Fruit fly (Drosophila melanogaster): ENCODE results near the gene CG5783.

dm6 chr2L:18184648-18185243 lies 28.9 kb downstream of the CG5783 start, which contains the start of gene Ptp36E:
- no peak for TF ChIP-seq Sox102F (GFP tag; optimal IDR thresholded peaks at IDR 0.05)
- TF ChIP-seq CG34406 (GFP tag; optimal IDR thresholded peaks at IDR 0.05) = no peak
- TF ChIP-seq CG15336 (GFP tag; IDR thresholded peaks at IDR 0.05) = peak; percentile 84
- TF ChIP-seq Blimp-1 (GFP tag; optimal IDR thresholded peaks at IDR 0.05) = no peak
- TF ChIP-seq CG11902 (GFP tag; optimal IDR thresholded peaks at IDR 0.05) = no peak
- TF ChIP-seq CG6276 (GFP tag; optimal IDR thresholded peaks at IDR 0.05) = peak; percentile 77
- no peak for TF ChIP-seq Hr38 (GFP tag; optimal IDR thresholded peaks at IDR 0.05)
- TF ChIP-seq fd85E (GFP tag; optimal IDR thresholded peaks at IDR 0.05) = no peak
- TF ChIP-seq cyc (GFP tag; optimal IDR thresholded peaks at IDR 0.05) = no peak
